Worm (Caenorhabditis elegans): Measurements from ENCODE around the gene avr-15.

ce11 chrV:13473467-13473866, 38.1 kb downstream of the avr-15 start, which contains the start of gene T10G3.1:
- TF ChIP-seq ceh-30 (tag; optimal IDR thresholded peaks at IDR 0.05) = no peak
- TF ChIP-seq elt-2 (tag; optimal IDR thresholded peaks at IDR 0.05) = no peak
- no peak for TF ChIP-seq ztf-16 (tag; optimal IDR thresholded peaks at IDR 0.05)
- no peak for TF ChIP-seq npax-4 (tag; optimal IDR thresholded peaks at IDR 0.05)
- TF ChIP-seq hlh-8 (tag; optimal IDR thresholded peaks at IDR 0.05) = no peak
- no peak for TF ChIP-seq ama-1 (optimal IDR thresholded peaks at IDR 0.05)
- no peak for TF ChIP-seq gmeb-2 (tag; optimal IDR thresholded peaks at IDR 0.05)
- no peak for TF ChIP-seq K02D7.2 (tag; optimal IDR thresholded peaks at IDR 0.05)
- TF ChIP-seq ceh-31 (tag; optimal IDR thresholded peaks at IDR 0.05) = no peak
- TF ChIP-seq T23F11.4 (GFP tag; optimal IDR thresholded peaks at IDR 0.05) = no peak
